Fruit fly (Drosophila melanogaster): Measurements from ENCODE around the gene Membrin.
A peak's percentile ranks its signal among the peaks of the same experiment; 100 is the strongest.

The Membrin gene

DNA sequence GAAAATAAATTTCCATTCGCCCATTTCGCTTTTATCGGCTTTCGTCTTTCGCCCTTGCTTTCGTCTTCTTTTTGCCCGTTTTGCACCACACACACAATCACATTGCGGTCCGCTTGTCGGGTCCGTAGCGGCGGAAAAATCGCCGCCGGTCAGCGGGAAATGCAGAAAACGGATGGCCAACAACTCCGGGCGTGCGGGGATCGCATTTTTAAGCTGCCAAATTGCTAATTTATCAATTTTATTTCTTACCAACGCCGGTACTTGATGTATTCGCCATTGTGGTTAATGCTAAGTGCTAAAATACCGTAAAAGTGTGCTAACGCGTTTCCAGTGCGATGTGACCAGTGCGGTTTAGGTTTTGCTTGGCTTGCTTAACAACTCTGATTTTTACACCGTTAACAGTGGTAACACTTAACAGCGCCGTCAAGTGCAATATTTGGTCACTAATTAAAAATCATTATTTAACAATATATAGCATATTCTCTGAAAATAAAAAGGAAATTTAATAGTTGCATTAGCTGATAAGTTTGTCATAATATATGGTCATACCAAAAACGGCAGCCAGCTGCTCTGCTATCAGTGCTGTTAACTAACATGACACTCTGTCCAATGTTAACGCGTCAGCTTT is at the start of gene Membrin, which contains the start of gene Uev1A:
Membrin (plus strand) TSS at position 576 of the 628 bp plus-strand sequence.
Uev1A (minus strand) TSS at position 346 of the 628 bp plus-strand sequence.
- TF ChIP-seq CG17801 (GFP tag; optimal IDR thresholded peaks at IDR 0.05; ENCODE audit: partially characterized antibody) = peak; percentile 19

DNA sequence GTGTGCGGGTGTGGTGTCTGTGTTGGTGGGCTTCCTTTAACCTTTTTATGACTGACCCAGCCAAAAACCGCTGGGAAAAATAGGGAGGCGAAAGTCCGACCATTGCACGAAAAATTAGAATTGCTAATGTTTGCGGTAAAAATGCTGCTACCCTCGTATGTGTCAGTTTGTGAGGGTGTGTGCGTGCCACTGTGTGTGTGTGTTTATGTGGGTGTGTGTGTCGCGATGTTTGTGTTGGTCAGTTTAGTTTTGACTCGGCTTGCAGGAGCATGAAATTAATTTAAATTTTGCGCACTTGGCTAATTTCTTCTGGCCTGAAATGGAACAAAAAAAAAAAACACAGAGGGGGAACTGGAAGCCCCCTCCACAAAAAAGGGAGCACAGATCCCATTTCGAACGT is 38.4 kb upstream of the Membrin start:
- no peak for TF ChIP-seq CG17801 (GFP tag; optimal IDR thresholded peaks at IDR 0.05; ENCODE audit: partially characterized antibody)

DNA sequence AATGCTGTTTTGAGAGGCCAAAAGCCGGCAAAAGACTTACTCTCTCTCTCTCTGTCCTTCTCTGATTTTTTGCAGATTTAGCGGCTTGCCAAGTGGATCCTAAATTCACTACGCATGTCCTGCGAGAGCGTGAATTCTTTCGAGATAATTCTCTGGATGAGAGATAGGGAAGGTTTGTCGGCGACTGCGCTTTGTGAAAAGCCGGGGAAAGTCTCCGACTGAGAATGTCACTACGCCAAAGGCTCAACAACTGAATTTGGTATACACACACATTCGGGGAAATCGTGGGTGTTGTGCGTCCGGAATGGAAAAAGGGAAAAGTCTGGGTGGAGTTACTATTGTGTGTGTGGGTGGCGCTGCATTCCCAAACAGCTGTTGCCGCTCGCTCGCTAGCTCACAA is 36.8 kb upstream of the Membrin start:
- TF ChIP-seq CG17801 (GFP tag; optimal IDR thresholded peaks at IDR 0.05; ENCODE audit: partially characterized antibody) = no peak

DNA sequence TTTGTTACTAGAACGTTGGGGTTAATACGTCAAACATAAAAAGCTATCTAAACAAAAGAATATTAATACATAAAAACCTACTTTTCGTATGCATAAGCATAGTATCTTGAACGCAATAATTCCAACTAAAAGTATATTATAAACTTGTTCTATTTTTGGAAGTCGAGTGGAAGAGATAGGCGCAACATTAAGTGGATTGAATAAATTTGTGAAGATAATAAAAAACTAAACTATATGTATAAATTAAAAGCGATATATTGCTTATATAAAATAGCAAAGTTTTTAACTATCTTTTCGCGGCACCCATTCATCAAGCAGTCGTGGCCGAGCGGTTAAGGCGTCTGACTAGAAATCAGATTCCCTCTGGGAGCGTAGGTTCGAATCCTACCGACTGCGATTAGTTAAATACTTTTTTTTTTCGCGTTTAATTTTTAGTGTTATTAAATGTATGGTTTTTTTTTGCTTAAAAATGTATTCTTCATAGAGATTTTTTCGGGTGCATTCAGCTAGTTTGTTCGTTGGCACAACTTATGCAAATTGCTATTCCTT is 24.4 kb upstream of the Membrin start:
- TF ChIP-seq CG17801 (GFP tag; optimal IDR thresholded peaks at IDR 0.05; ENCODE audit: partially characterized antibody) = no peak

DNA sequence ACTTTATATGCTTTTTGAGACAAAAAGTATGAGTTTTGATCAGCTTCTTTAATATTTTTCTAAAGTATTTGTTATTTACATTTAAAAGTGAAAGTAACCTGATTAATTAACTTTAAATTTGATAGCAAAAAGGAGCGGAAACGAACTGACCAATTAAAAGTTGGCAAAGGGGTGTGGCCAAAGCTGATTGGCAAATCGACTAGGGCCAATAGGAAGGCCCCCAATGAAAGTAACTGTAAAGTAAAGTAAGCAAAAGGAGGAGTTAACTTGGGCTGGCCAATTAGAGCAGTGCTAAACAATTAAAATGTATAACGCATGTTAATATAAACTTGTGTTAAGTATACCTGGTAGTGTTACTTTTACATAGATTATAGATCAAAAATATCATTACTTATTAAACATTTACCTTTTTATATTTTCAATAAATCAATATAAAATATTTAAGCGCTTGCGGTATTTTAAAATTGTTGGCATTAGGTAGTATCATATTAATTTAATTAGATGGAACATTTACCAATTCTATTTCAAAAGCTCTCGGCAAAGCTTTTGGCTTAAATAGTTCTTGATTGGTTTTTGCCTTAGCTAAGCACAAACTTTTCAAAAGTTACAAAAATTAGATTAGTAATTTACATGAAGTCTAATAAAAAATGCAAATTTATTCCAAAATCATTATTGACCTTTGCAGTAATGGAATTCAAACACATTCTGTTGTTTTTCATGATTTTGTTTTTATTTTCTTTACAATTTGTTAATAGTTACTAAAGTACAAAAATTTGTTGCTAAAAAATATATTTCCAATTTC is 23.1 kb upstream of the Membrin start:
- TF ChIP-seq CG17801 (GFP tag; optimal IDR thresholded peaks at IDR 0.05; ENCODE audit: partially characterized antibody) = no peak

DNA sequence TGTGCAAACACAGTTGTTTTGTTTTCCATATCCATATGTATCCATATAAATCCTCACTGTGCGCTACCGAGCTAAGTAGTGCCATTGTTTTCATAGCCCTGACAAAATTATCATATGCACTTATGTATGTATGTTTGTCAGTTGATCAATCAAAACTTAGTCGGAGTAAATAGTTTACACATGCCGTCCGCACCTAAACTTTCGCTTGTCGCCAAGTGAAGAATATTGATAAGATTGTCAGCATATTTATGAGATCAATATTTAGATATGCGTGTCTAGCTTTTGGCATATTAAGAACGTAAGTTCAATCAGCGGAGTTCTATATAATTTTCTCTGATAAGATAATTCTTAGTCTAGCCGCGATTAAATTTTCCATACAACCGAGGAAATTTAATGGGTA is 17.3 kb upstream of the Membrin start:
- no peak for TF ChIP-seq CG17801 (GFP tag; optimal IDR thresholded peaks at IDR 0.05; ENCODE audit: partially characterized antibody)

DNA sequence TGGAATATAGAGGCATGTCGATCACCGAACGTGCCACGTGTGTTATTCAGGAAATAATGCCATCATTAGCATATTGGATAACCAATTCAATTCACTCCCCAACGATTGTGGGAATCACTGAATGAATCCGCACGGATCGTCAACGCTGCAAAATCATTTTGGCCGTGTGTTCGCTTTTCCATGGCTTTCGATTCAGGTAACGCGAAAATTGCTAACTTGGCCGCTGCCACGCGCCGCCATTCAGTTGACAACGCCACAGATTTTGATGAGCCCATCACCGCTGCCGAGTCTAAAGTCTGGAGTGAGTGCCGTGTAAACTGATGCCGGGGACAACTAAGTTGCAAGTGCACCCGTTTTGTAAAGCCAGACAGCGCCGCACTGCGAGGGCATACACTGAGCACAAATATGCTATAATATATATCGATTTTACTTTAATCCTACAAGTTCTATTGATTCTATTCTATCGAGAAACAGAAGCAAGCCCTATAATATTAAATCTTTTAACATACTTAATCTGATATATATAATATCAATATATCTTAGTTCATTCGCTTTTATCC is 16.4 kb upstream of the Membrin start:
- no peak for TF ChIP-seq CG17801 (GFP tag; optimal IDR thresholded peaks at IDR 0.05; ENCODE audit: partially characterized antibody)

DNA sequence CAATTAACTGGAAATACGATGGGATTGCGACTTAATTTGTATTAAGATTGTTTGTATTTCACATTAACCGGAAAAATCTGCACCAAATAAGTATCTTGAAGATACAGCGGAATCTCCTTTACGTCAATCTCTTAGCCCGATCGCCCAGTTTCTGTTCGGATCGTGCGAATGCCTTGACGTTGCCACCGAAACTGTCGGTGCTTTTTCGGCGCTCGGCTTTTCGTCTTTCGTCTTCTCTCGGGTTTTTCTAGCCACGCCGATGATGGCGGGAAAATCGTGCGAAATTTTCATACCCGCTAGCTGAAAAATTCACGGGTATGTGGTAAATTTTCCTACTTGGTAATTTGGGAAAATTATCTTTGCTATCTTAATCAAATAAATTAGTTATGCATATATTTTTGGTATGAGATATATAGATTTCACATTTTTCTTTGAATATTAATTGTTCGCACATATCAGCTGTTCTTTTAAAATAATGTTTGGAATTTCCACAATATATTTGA is 14.9 kb upstream of the Membrin start:
- no peak for TF ChIP-seq CG17801 (GFP tag; optimal IDR thresholded peaks at IDR 0.05; ENCODE audit: partially characterized antibody)

DNA sequence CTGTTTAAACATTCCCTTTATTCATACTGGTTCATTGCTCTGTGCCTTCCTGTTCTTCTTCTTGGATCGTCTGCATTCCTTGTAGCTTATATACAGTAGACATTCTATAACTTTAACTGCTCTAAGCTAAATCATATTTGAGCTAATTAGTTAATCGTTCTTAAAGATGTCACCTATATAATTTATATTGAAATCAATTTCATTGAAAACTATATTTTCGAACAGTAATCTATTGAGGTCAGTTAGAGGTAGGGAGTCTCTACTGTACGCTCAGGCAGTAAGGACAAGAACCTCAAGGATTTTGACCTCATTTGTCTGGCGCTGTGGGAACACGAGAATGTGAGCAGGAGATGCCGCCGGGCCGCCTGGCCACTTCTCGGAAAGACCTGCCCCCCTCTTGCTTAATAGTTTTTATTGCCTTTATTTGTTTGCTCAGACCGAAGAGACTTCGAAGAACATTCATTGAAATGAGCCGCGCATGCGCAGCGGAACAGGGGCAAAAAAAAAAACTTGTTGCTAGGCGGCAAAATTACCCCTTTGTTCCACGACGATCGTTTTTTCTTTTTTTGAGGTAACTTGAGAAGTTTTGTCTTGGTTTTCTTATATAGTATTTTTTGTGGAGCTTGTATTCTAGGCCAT is 13.5 kb upstream of the Membrin start:
- TF ChIP-seq CG17801 (GFP tag; optimal IDR thresholded peaks at IDR 0.05; ENCODE audit: partially characterized antibody) = no peak

DNA sequence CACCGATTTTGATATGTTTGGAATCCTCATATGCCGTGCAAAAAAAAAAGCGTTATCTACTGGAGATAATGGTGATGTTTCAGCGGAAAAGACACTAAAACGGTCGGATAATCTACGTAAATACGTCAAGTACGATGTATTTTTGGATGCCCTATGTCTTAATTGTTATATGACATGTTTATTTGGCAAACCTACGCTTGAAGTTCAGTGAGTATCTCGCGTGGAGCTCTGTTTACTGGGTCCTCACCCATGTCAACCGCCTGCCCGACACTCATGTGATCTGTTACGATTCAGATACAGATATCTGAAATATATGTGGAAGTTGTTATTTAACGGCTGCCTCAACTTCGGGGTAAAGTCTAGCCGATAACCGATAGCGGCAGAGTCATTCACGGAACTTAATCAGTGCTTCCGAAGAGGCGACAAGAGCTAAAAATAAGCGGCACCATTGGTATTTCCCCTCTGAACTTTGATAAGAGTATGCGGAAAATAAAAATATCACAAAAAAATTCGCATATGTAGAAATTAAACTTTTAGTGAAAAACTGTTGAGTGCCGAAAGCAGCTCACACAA is 12.7 kb upstream of the Membrin start:
- no peak for TF ChIP-seq CG17801 (GFP tag; optimal IDR thresholded peaks at IDR 0.05; ENCODE audit: partially characterized antibody)

DNA sequence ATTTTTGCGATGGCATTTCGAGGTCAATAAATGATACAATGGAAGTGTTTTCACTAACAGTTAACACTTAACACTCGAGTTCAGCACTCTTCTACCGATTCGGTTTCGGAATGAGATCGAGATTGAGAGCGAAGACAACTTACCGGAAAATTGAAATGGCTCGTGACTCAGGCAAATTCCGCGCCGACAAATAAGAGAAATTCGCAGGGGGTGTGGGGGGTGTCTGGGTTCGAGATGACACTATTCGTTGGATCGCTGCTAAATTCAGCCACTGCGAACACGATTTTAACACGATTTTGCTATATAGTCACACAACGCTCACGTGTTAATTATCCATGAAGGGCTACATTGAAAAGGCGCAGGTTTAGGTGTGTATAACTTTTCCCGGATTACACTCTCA is 11.8 kb upstream of the Membrin start:
- no peak for TF ChIP-seq CG17801 (GFP tag; optimal IDR thresholded peaks at IDR 0.05; ENCODE audit: partially characterized antibody)

DNA sequence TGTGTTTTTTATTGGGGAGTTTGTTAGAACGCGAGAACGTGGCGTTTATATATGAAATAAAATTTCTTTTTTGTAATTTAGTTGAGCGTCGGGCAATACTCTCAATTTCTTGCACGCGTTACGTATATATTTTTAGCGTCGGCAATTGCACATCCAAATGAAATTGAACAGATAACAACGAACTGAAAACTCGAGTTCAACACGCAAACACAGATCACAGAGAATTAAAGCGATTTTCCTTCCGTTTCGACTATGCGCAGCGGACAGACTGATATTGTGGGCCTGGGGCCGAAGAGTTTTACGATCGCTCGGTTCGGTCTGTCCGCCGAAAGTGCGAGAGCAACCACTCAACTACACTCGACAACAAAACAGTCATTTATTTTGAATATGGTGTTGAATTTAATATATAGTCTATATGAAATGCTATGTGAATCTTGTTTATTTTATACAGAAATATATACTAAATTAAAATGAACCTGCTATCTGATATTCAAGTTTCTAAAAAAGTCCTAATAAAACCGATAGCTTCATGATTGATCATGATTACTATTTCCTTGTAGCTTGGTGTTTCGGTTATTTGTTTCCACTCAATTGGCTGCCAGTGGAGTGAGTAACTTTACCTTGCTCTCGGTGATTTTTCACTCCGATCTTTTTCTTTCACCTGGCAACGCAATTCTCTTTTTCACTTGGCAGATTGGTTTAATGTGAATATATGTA is 11.0 kb upstream of the Membrin start, which contains the start of gene CG46456:
CG46456 (minus strand) TSS at position 273 of the 717 bp plus-strand sequence.
- TF ChIP-seq CG17801 (GFP tag; optimal IDR thresholded peaks at IDR 0.05; ENCODE audit: partially characterized antibody) = peak; percentile 97

DNA sequence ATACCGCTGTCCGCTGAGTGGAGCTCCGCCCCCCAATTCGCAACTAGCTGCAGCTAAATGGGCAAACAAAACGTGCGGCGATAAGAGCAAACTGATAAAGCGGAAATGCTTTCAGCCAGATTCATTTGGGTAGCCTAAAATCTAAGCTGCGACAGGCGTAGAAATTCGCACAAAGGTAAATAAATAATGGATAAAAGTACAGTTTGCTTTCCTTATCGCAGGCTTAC is 10.5 kb upstream of the Membrin start, which contains the start of gene lama:
lama (minus strand) TSS at position 101 of the 227 bp plus-strand sequence.
- no peak for TF ChIP-seq CG17801 (GFP tag; optimal IDR thresholded peaks at IDR 0.05; ENCODE audit: partially characterized antibody)

Data from ovary, adult (tissue).